Worm (Caenorhabditis elegans) whole organism, late embryonic: Measurements from ENCODE around the gene gcl-1.

ENCODE experiments used
- F13H6.1 ChIP-seq: sonication (generic microtip); optimal IDR thresholded peaks from 2 replicates; lab custom pipeline; 2016; ENCODE audit warnings: missing genetic modification characterization, missing compliant biosample characterization
- nhr-11 ChIP-seq: fragments of 150-350 bp; optimal IDR thresholded peaks from 2 replicates; lab custom pipeline; 2014; ENCODE audit warnings: missing biosample characterization, missing genetic modification characterization
- tbx-2 ChIP-seq: sonication (generic microtip); optimal IDR thresholded peaks from 2 replicates; lab custom pipeline; 2016; ENCODE audit warnings: missing genetic modification characterization, missing compliant biosample characterization

DNA sequence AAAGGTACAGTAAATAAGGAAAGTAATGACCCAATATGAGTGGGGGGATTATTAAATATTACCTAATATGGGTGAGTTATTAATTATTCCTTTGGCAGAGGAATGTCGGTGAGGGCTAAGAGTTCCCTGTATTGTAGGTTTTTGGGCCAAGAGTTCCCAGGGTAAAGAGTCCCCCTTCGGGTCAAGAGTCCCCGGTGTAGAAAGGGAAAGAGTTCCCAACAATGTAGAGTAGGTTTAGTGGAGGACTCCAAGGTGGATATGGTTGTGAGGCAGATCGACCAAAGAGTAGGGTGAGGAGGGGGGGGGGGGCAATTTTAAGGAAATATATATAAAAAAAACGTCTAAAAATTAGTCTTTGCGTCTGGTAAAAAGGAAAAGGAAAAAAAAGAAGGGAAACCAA lies 44.2 kb upstream of the gcl-1 start:
- TF ChIP-seq nhr-11 (tag; lab: Kevin White, UChicago), result no peak
- TF ChIP-seq F13H6.1, result no peak
- no peak for TF ChIP-seq tbx-2 (tag; lab: Kevin White, UChicago)
